Worm (Caenorhabditis elegans): Measurements from ENCODE around the gene M151.3.

The M151.3 gene

DNA sequence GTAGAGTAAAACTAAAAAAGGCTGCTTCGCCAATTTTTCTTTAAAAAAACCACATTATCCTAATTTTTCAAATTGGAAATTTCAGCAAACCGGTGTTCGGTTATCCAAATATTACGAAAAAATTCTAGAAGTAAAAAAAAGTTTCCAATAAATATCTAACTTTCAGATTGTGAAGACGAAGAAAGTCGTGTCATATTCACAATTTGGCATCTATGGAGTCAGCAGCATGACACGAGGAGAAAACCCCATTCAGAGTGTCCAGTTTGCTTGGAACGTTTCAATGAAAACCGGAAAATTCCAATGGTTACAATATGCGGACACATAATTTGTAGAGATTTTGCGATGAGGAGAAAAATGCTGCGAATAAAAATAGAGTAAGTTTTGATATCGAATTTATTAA lies 31.6 kb upstream of the M151.3 start, which contains the start of gene Y49F6A.12:
Gene Y49F6A.12, plus strand, starts transcription at position 301 of the 400 bp plus-strand sequence.
- no peak for TF ChIP-seq blmp-1 (tag; optimal IDR thresholded peaks at IDR 0.05; ENCODE audit: insufficient read depth)
- no peak for TF ChIP-seq egl-27 (tag; optimal IDR thresholded peaks at IDR 0.05)
- TF ChIP-seq nhr-237 (tag; optimal IDR thresholded peaks at IDR 0.05): no peak
- TF ChIP-seq ceh-16 (tag; optimal IDR thresholded peaks at IDR 0.05): no peak
- TF ChIP-seq snpc-4 (tag; optimal IDR thresholded peaks at IDR 0.05): no peak
- no peak for TF ChIP-seq ztf-1 (GFP tag; conservative IDR thresholded peaks at IDR 0.05)
- no peak for TF ChIP-seq nhr-23 (tag; optimal IDR thresholded peaks at IDR 0.05)
- no peak for TF ChIP-seq mbf-1 (tag; optimal IDR thresholded peaks at IDR 0.05)
- TF ChIP-seq ztf-4 (tag; optimal IDR thresholded peaks at IDR 0.05): no peak

DNA sequence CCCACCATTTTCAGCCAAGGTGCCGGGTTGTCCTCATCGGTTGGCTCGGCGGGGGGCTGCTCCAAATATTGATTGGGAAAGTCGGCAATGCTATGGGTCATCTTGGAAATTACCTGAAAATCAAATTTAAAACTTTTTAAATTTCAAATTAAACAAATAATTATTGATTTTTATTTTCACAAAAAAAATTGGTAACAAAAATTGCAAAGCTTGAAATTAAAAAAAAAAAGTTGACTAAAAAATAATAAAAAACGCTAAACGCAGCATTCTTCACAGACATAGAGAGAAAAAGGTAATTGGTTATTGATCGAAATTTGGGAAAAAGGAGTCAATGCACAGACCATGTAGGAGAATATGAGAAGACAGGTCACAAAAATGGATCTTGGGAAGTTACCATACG lies 28.3 kb upstream of the M151.3 start, which contains the start of gene Y49F6A.11:
Gene Y49F6A.11, minus strand, starts transcription at position 101 of the 400 bp plus-strand sequence.
- TF ChIP-seq alr-1 (tag; optimal IDR thresholded peaks at IDR 0.05): no peak
- no peak for TF ChIP-seq nhr-11 (tag; optimal IDR thresholded peaks at IDR 0.05)
- no peak for TF ChIP-seq R02D3.7 (tag; optimal IDR thresholded peaks at IDR 0.05)
- no peak for TF ChIP-seq snpc-4 (tag; optimal IDR thresholded peaks at IDR 0.05)
- TF ChIP-seq ZK546.5 (tag; optimal IDR thresholded peaks at IDR 0.05): no peak
- TF ChIP-seq Y55F3AM.14 (GFP tag; optimal IDR thresholded peaks at IDR 0.05): no peak
- no peak for TF ChIP-seq ceh-16 (tag; optimal IDR thresholded peaks at IDR 0.05)
- no peak for TF ChIP-seq dmd-4 (tag; optimal IDR thresholded peaks at IDR 0.05)
- no peak for TF ChIP-seq nhr-25 (tag; optimal IDR thresholded peaks at IDR 0.05)
- no peak for TF ChIP-seq ztf-11 (tag; optimal IDR thresholded peaks at IDR 0.05)
- TF ChIP-seq zag-1 (tag; optimal IDR thresholded peaks at IDR 0.05): no peak
- TF ChIP-seq lsy-2 (tag; optimal IDR thresholded peaks at IDR 0.05): no peak
- no peak for TF ChIP-seq egl-27 (tag; optimal IDR thresholded peaks at IDR 0.05)
- TF ChIP-seq sem-4 (tag; optimal IDR thresholded peaks at IDR 0.05): no peak
- TF ChIP-seq elt-1 (tag; optimal IDR thresholded peaks at IDR 0.05): no peak
- TF ChIP-seq lin-39 (tag; optimal IDR thresholded peaks at IDR 0.05): no peak
- no peak for TF ChIP-seq sma-3 (GFP tag; optimal IDR thresholded peaks at IDR 0.05)

DNA sequence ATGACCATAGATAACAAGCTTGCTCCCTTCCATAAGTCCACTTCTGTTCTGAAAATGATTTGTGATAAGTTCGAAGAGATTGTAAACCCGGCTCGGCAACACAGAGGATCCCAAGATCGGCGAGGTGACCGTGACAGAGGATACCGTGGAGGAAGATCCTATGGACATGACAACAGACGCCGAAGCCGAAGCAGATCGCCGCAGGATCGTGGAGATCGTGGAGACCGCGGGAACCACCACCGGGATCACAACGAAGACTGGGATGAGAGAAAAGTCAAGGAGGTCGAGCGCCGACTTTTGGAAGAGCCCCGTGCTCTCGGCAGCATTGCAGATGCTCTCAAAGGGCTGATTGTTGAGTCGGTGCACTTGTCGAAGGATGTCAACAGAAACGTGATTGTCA lies 22.4 kb upstream of the M151.3 start:
- TF ChIP-seq unc-39 (tag; optimal IDR thresholded peaks at IDR 0.05) (no peak), snpc-4 (tag; optimal IDR thresholded peaks at IDR 0.05) (no peak), egl-27 (tag; optimal IDR thresholded peaks at IDR 0.05) (no peak), nhr-129 (tag; optimal IDR thresholded peaks at IDR 0.05) (no peak), sem-4 (tag; optimal IDR thresholded peaks at IDR 0.05) (no peak), blmp-1 (tag; optimal IDR thresholded peaks at IDR 0.05; ENCODE audit: insufficient read depth) (no peak)

DNA sequence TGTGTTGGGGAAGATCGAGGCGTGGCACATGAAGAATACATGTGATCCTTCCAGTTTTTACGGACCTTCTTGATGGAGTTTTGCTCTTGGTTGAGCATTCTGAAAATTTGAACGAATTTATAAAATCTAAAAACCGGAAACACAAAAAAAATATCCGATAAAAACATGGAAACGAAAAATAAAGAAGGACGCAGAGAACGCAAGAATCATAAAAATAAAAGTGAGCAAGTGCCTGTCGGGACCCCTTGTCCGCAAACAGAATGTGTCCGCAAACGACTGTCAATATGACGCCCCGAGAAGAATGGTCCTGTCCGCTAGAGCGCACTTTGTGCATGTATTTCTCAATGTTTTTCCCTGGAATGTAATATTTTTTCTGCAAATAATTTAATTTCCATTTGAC lies 17.2 kb upstream of the M151.3 start, which contains the start of gene Y49F6A.5:
Gene Y49F6A.5, minus strand, starts transcription at position 101 of the 400 bp plus-strand sequence.
- TF ChIP-seq ceh-82 (tag; optimal IDR thresholded peaks at IDR 0.05) (no peak), ztf-4 (tag; optimal IDR thresholded peaks at IDR 0.05) (no peak), fos-1 (tag; optimal IDR thresholded peaks at IDR 0.05) (no peak), sem-4 (tag; optimal IDR thresholded peaks at IDR 0.05) (no peak), peb-1 (tag; optimal IDR thresholded peaks at IDR 0.05) (no peak), nhr-11 (tag; optimal IDR thresholded peaks at IDR 0.05) (no peak), C34F6.9 (tag; optimal IDR thresholded peaks at IDR 0.05) (no peak), ztf-11 (tag; optimal IDR thresholded peaks at IDR 0.05) (no peak), nhr-23 (tag; optimal IDR thresholded peaks at IDR 0.05) (no peak), lin-11 (tag; optimal IDR thresholded peaks at IDR 0.05) (no peak), unc-55 (GFP tag; optimal IDR thresholded peaks at IDR 0.05) (no peak), ceh-16 (tag; optimal IDR thresholded peaks at IDR 0.05) (no peak), ZK546.5 (tag; optimal IDR thresholded peaks at IDR 0.05) (no peak), unc-62 (GFP tag; optimal IDR thresholded peaks at IDR 0.05) (no peak), nhr-237 (tag; optimal IDR thresholded peaks at IDR 0.05) (no peak), F13H6.1 (tag; optimal IDR thresholded peaks at IDR 0.05) (no peak), unc-39 (tag; optimal IDR thresholded peaks at IDR 0.05) (no peak), snpc-4 (tag; optimal IDR thresholded peaks at IDR 0.05) (no peak)

DNA sequence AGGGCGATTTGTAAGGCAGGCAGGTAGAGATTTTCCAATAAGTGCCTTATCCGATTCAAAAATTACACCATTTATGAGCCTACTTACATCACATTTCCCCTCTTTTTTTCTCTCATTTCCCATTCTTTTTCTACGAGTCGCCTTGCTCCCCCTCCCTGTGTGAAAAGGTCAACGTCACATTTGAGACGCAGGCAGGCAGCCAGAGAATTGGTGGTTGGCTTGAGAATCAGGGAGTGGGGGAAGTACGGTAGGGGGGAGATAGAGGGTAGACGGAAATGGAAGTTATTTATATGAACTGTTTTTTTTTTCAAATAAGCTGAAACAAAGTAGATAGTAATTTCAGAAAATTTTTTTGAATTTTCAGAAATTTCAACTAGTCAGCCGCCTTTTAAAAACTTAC lies 10.4 kb upstream of the M151.3 start:
- TF ChIP-seq lin-13 (GFP tag; optimal IDR thresholded peaks at IDR 0.05) (no peak), sem-4 (tag; optimal IDR thresholded peaks at IDR 0.05) (no peak), ZK546.5 (tag; optimal IDR thresholded peaks at IDR 0.05) (no peak), lin-39 (tag; optimal IDR thresholded peaks at IDR 0.05) (no peak), nhr-6 (tag; optimal IDR thresholded peaks at IDR 0.05) (no peak), R02D3.7 (tag; optimal IDR thresholded peaks at IDR 0.05) (no peak), lsy-2 (tag; optimal IDR thresholded peaks at IDR 0.05) (no peak), gmeb-1 (tag; optimal IDR thresholded peaks at IDR 0.05) (no peak), unc-39 (tag; optimal IDR thresholded peaks at IDR 0.05) (no peak), nhr-129 (tag; optimal IDR thresholded peaks at IDR 0.05) (no peak), peb-1 (tag; optimal IDR thresholded peaks at IDR 0.05) (no peak), nhr-12 (tag; optimal IDR thresholded peaks at IDR 0.05) (no peak), ama-1 (optimal IDR thresholded peaks at IDR 0.05) (no peak), zag-1 (tag; optimal IDR thresholded peaks at IDR 0.05) (no peak)

All from whole organism, L2 larva.